Fruit fly (Drosophila melanogaster) whole organism, embryonic: ENCODE data around the gene CG4653.
A peak's percentile ranks its signal among the peaks of the same experiment; 100 is the strongest.

Experiments used
- Ada2b ChIP-seq: fragments of 200-800 bp; sonication (Bioruptor generic); IDR thresholded peaks from 2 replicates; pipeline ENCODE4 v1.3.6; 2022; ENCODE audit warnings: missing biosample characterization, missing genetic modification characterization
- Asciz ChIP-seq: fragments of 200-800 bp; sonication (Bioruptor generic); optimal IDR thresholded peaks from 2 replicates; lab custom pipeline; 2017; ENCODE audit warnings: missing biosample characterization, mild to moderate bottlenecking, missing genetic modification characterization, missing genetic modification reagents
- BtbVII ChIP-seq: fragments of 200-800 bp; sonication (Bioruptor generic); optimal IDR thresholded peaks from 3 replicates; lab custom pipeline; 2017; ENCODE audit warnings: missing biosample characterization, mild to moderate bottlenecking, missing genetic modification characterization
- CG10147 ChIP-seq: fragments of 200-800 bp; sonication (Bioruptor generic); optimal IDR thresholded peaks from 2 replicates; lab custom pipeline; 2019; ENCODE audit warnings: missing biosample characterization, mild to moderate bottlenecking, missing genetic modification characterization, moderate library complexity
- CG1024 ChIP-seq: fragments of 200-800 bp; sonication (Bioruptor generic); IDR thresholded peaks from 2 replicates; pipeline ENCODE4 v1.3.6; 2022; ENCODE audit warnings: missing biosample characterization, missing genetic modification characterization
- CG10431 ChIP-seq: fragments of 200-800 bp; sonication (Bioruptor generic); optimal IDR thresholded peaks from 3 replicates; lab custom pipeline; 2018; ENCODE audit warnings: missing biosample characterization, mild to moderate bottlenecking, missing genetic modification characterization
- CG11247 ChIP-seq: fragments of 200-800 bp; sonication (Bioruptor generic); IDR thresholded peaks from 2 replicates; pipeline ENCODE4 v1.3.6; 2022; ENCODE audit warnings: missing biosample characterization, missing genetic modification characterization
- CG12391 ChIP-seq: fragments of 200-800 bp; sonication (Bioruptor generic); optimal IDR thresholded peaks from 3 replicates; lab custom pipeline; 2018; ENCODE audit warnings: missing biosample characterization, mild to moderate bottlenecking, missing genetic modification characterization, moderate library complexity
- CG13624 ChIP-seq: fragments of 200-800 bp; sonication (Bioruptor generic); optimal IDR thresholded peaks from 2 replicates; lab custom pipeline; 2016; ENCODE audit warnings: missing biosample characterization, missing genetic modification characterization
- CG16813 ChIP-seq: fragments of 200-800 bp; sonication (Bioruptor generic); IDR thresholded peaks from 3 replicates; pipeline ENCODE4 v1.3.6; 2022; ENCODE audit warnings: missing biosample characterization, missing genetic modification characterization; ENCODE audit not compliant: partially characterized antibody
- CG17361 ChIP-seq: fragments of 200-800 bp; sonication (Bioruptor generic); IDR thresholded peaks from 3 replicates; pipeline ENCODE4 v1.3.6; 2022; ENCODE audit warnings: missing biosample characterization, missing genetic modification characterization
- CG1832 ChIP-seq: fragments of 200-800 bp; sonication (Bioruptor generic); optimal IDR thresholded peaks from 2 replicates; lab custom pipeline; 2017; ENCODE audit warnings: missing biosample characterization, mild to moderate bottlenecking, missing genetic modification characterization, inconsistent platforms
- CG30431 ChIP-seq: fragments of 200-800 bp; sonication (Bioruptor generic); optimal IDR thresholded peaks from 2 replicates; lab custom pipeline; 2017; ENCODE audit warnings: missing biosample characterization, missing genetic modification characterization
- CG31224 ChIP-seq: fragments of 200-800 bp; sonication (Bioruptor generic); IDR thresholded peaks from 2 replicates; pipeline ENCODE4 v1.3.6; 2022; ENCODE audit warnings: missing biosample characterization, missing genetic modification characterization
- CG31365 ChIP-seq: fragments of 200-800 bp; sonication (Bioruptor generic); optimal IDR thresholded peaks from 2 replicates; lab custom pipeline; 2018; ENCODE audit warnings: missing biosample characterization, mild to moderate bottlenecking, missing genetic modification characterization
- CG3281 ChIP-seq: fragments of 200-800 bp; sonication (Bioruptor generic); optimal IDR thresholded peaks from 3 replicates; lab custom pipeline; 2017; ENCODE audit warnings: missing biosample characterization, mild to moderate bottlenecking, missing genetic modification characterization
- CG3726 ChIP-seq: fragments of 200-800 bp; sonication (Bioruptor generic); IDR thresholded peaks from 3 replicates; pipeline ENCODE4, ENCODE4 v1.3.6; 2022; ENCODE audit warnings: missing biosample characterization, missing genetic modification characterization
- CG5953 ChIP-seq: fragments of 200-800 bp; sonication (Bioruptor generic); IDR thresholded peaks from 2 replicates; pipeline ENCODE4 v1.3.6; 2022; ENCODE audit warnings: missing biosample characterization, missing genetic modification characterization
- CG6683 ChIP-seq: fragments of 200-800 bp; sonication (Bioruptor generic); optimal IDR thresholded peaks from 2 replicates; lab custom pipeline; 2017; ENCODE audit warnings: missing biosample characterization, mild to moderate bottlenecking, missing genetic modification characterization, missing genetic modification reagents
- CG6765 ChIP-seq: fragments of 200-800 bp; sonication (Bioruptor generic); optimal IDR thresholded peaks from 3 replicates; lab custom pipeline; 2017; ENCODE audit warnings: missing biosample characterization, mild to moderate bottlenecking, missing genetic modification characterization
- CG8388 ChIP-seq: fragments of 200-800 bp; sonication (Bioruptor generic); optimal IDR thresholded peaks from 2 replicates; lab custom pipeline; 2019; ENCODE audit warnings: missing biosample characterization, mild to moderate bottlenecking, missing genetic modification characterization, moderate library complexity
- CG9437 ChIP-seq: fragments of 200-800 bp; sonication (Bioruptor generic); optimal IDR thresholded peaks from 2 replicates; lab custom pipeline; 2018; ENCODE audit warnings: missing biosample characterization, mild to moderate bottlenecking, missing genetic modification characterization
- CoRest ChIP-seq: fragments of 200-800 bp; sonication (Bioruptor generic); optimal IDR thresholded peaks from 3 replicates; lab custom pipeline; 2018; ENCODE audit warnings: missing biosample characterization, mild to moderate bottlenecking, missing genetic modification characterization, moderate library complexity
- Dfd ChIP-seq, 2 experiments: fragments of >200 bp; optimal IDR thresholded peaks; 2 replicates each; lab custom pipeline; 2017; ENCODE audit warnings: missing biosample characterization in 2 of 2, missing genetic modification characterization in 2 of 2
- ERR ChIP-seq: fragments of 200-800 bp; sonication (Bioruptor generic); optimal IDR thresholded peaks from 2 replicates; lab custom pipeline; 2016; ENCODE audit warnings: missing biosample characterization, missing genetic modification characterization
- GATAe ChIP-seq: fragments of 200-800 bp; sonication (Bioruptor generic); conservative IDR thresholded peaks from 2 replicates; pipeline ENCODE4 v1.3.6; 2022; ENCODE audit warnings: missing biosample characterization, missing genetic modification characterization
- H15 ChIP-seq: fragments of 200-800 bp; sonication (Bioruptor generic); IDR thresholded peaks from 3 replicates; pipeline ENCODE4 v1.3.6; 2022; ENCODE audit warnings: missing biosample characterization, missing genetic modification characterization
- Hmx ChIP-seq: fragments of 200-800 bp; sonication (Bioruptor generic); optimal IDR thresholded peaks from 2 replicates; lab custom pipeline; 2016; ENCODE audit warnings: missing biosample characterization, missing genetic modification characterization
- Kr ChIP-seq: fragments of 200-800 bp; sonication (Bioruptor generic); optimal IDR thresholded peaks from 2 replicates; lab custom pipeline; 2017; ENCODE audit warnings: missing biosample characterization, mild to moderate bottlenecking, missing genetic modification characterization
- NC2β ChIP-seq: fragments of 200-800 bp; sonication (Bioruptor generic); optimal IDR thresholded peaks from 2 replicates; lab custom pipeline; 2016; ENCODE audit warnings: missing biosample characterization, missing genetic modification characterization
- Oli ChIP-seq: fragments of 200-800 bp; sonication (Bioruptor generic); optimal IDR thresholded peaks from 2 replicates; lab custom pipeline; 2018; ENCODE audit warnings: missing biosample characterization, mild to moderate bottlenecking, missing genetic modification characterization, moderate library complexity
- Sox100B ChIP-seq: fragments of 200-800 bp; sonication (Bioruptor generic); optimal IDR thresholded peaks from 3 replicates; lab custom pipeline; 2018; ENCODE audit warnings: missing biosample characterization, mild to moderate bottlenecking, missing genetic modification characterization
- ase ChIP-seq: fragments of 200-800 bp; sonication (Bioruptor generic); IDR thresholded peaks from 3 replicates; pipeline ENCODE4 v1.3.6; 2022; ENCODE audit warnings: missing biosample characterization, missing genetic modification characterization
- ato ChIP-seq: fragments of 200-800 bp; sonication (Bioruptor generic); IDR thresholded peaks from 2 replicates; pipeline ENCODE4 v1.3.6; 2022; ENCODE audit warnings: missing biosample characterization, missing genetic modification characterization; ENCODE audit not compliant: partially characterized antibody
- bab2 ChIP-seq: fragments of 200-800 bp; sonication (Bioruptor generic); optimal IDR thresholded peaks from 2 replicates; lab custom pipeline; 2016; ENCODE audit warnings: missing biosample characterization, missing genetic modification characterization
- cas ChIP-seq: fragments of 200-800 bp; sonication (Bioruptor generic); IDR thresholded peaks from 2 replicates; pipeline ENCODE4 v1.3.6; 2022; ENCODE audit warnings: missing biosample characterization, missing genetic modification characterization
- ci ChIP-seq: fragments of 200-800 bp; sonication (Bioruptor generic); IDR thresholded peaks from 3 replicates; pipeline ENCODE4 v1.3.6; 2022; ENCODE audit warnings: missing biosample characterization, missing genetic modification characterization
- dm ChIP-seq: fragments of 200-800 bp; sonication (Bioruptor generic); optimal IDR thresholded peaks from 3 replicates; lab custom pipeline; 2016; ENCODE audit warnings: missing biosample characterization, missing genetic modification characterization
- exex ChIP-seq: fragments of 200-800 bp; sonication (Bioruptor generic); optimal IDR thresholded peaks from 4 replicates; lab custom pipeline; 2018; ENCODE audit warnings: missing biosample characterization, mild to moderate bottlenecking, missing genetic modification characterization, moderate library complexity
- gce ChIP-seq: fragments of 200-800 bp; sonication (Bioruptor generic); IDR thresholded peaks from 3 replicates; pipeline ENCODE4 v1.3.6; 2022; ENCODE audit warnings: missing biosample characterization, missing genetic modification characterization
- ham ChIP-seq: fragments of 200-800 bp; sonication (Bioruptor generic); IDR thresholded peaks from 2 replicates; pipeline ENCODE4 v1.3.6; 2022; ENCODE audit warnings: missing biosample characterization, missing genetic modification characterization
- inv ChIP-seq: fragments of 200-800 bp; sonication (Bioruptor generic); IDR thresholded peaks from 2 replicates; pipeline ENCODE4 v1.3.6; 2022; ENCODE audit warnings: missing biosample characterization, missing genetic modification characterization; ENCODE audit not compliant: partially characterized antibody
- nmo ChIP-seq: fragments of 200-800 bp; sonication (Bioruptor generic); optimal IDR thresholded peaks from 2 replicates; lab custom pipeline; 2018; ENCODE audit warnings: missing biosample characterization, mild to moderate bottlenecking, missing genetic modification characterization, moderate library complexity
- pnt ChIP-seq: fragments of 200-800 bp; sonication (Bioruptor generic); optimal IDR thresholded peaks from 3 replicates; lab custom pipeline; 2016; ENCODE audit warnings: missing biosample characterization, missing genetic modification characterization
- run ChIP-seq: fragments of 200-800 bp; sonication (Bioruptor generic); optimal IDR thresholded peaks from 3 replicates; lab custom pipeline; 2018; ENCODE audit warnings: missing biosample characterization, mild to moderate bottlenecking, missing genetic modification characterization
- scrt ChIP-seq: fragments of 200-800 bp; sonication (Bioruptor generic); optimal IDR thresholded peaks from 2 replicates; lab custom pipeline; 2018; ENCODE audit warnings: missing biosample characterization, mild to moderate bottlenecking, missing genetic modification characterization, moderate library complexity
- so ChIP-seq: fragments of 200-800 bp; sonication (Bioruptor generic); IDR thresholded peaks from 3 replicates; pipeline ENCODE4 v1.3.6; 2022; ENCODE audit warnings: missing biosample characterization, missing genetic modification characterization
- sr ChIP-seq: fragments of 200-800 bp; sonication (Bioruptor generic); IDR thresholded peaks from 3 replicates; pipeline ENCODE4 v1.3.6; 2022; ENCODE audit warnings: missing biosample characterization, missing genetic modification characterization
- ttk ChIP-seq: fragments of 200-800 bp; sonication (Bioruptor generic); IDR thresholded peaks from 2 replicates; pipeline ENCODE4 v2.1.2; 2022; ENCODE audit warnings: missing biosample characterization, missing genetic modification characterization
- usp ChIP-seq: fragments of >200 bp; optimal IDR thresholded peaks from 2 replicates; lab custom pipeline; 2017; ENCODE audit warnings: missing biosample characterization, missing genetic modification characterization
- yki ChIP-seq: fragments of >200 bp; optimal IDR thresholded peaks from 3 replicates; lab custom pipeline; 2018
- zen2 ChIP-seq: fragments of 200-800 bp; sonication (Bioruptor generic); IDR thresholded peaks from 3 replicates; pipeline ENCODE4 v1.3.6; 2022; ENCODE audit warnings: missing biosample characterization, missing genetic modification characterization; ENCODE audit not compliant: partially characterized antibody

Gene CG4653

DNA sequence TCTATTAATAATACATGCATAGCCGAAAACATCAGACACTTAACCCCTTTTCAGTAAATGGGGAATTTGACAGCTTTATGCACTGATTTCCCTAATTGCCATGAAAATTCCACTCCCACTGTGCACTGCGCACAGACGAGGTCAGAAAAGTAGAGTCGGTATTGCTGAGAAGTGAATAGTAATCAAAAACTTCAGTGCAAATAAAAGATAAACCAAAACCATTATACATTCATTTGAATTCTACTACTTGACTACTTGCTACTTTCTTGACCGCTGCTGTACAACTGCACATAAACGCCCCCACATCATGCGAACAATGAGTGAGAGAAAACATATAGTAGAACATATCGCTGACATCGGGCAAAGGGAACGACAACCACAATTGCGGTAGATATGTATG lies 12.4 kb upstream of the CG4653 start (continued):
- TF ChIP-seq nmo (peak; percentile 88), CG8388 (GFP tag; lab: Kevin White, UChicago) (peak; percentile 90), ttk (peak; percentile 90), ERR (GFP tag; lab: Kevin White, UChicago) (peak; percentile 61), Hmx (no peak), BtbVII (GFP tag; lab: Kevin White, UChicago) (peak; percentile 43), Sox100B (GFP tag; lab: Kevin White, UChicago) (peak; percentile 80), CG12391 (tag; lab: Kevin White, UChicago) (peak; percentile 87), CG9437 (GFP tag; lab: Kevin White, UChicago) (peak; percentile 61), usp (GFP tag; lab: Kevin White, UChicago) (no peak), cas (GFP tag; lab: Robert Waterston, UW) (0 out of 2 replicates have a peak, but pooled peaks have one; percentile 50), ci (GFP tag; lab: Robert Waterston, UW) (peak; percentile 97), NC2β (GFP tag; lab: Kevin White, UChicago) (peak; percentile 85), CG1024 (GFP tag; lab: Robert Waterston, UW) (peak; percentile 87), pnt (GFP tag; lab: Kevin White, UChicago) (peak; percentile 88), Ada2b (GFP tag; lab: Robert Waterston, UW) (peak; percentile 89), CoRest (peak; percentile 86), scrt (GFP tag; lab: Kevin White, UChicago) (peak; percentile 39), CG6765 (GFP tag; lab: Kevin White, UChicago) (no peak), CG5953 (GFP tag; lab: Robert Waterston, UW) (peak; percentile 82), CG11247 (GFP tag; lab: Robert Waterston, UW) (peak; percentile 76), CG13624 (GFP tag; lab: Kevin White, UChicago) (peak; percentile 63), CG1832 (no peak), CG3281 (GFP tag; lab: Kevin White, UChicago) (peak; percentile 52), dm (peak; percentile 36), CG10147 (peak; percentile 67), CG17361 (GFP tag; lab: Robert Waterston, UW) (peak; percentile 85), Kr (no peak), Asciz (GFP tag; lab: Kevin White, UChicago) (peak; percentile 82), GATAe (GFP tag; lab: Robert Waterston, UW) (no peak), CG10431 (peak; percentile 62), ase (GFP tag; lab: Robert Waterston, UW) (peak; percentile 79; the same call in 2 of the 3 replicates), so (GFP tag; lab: Robert Waterston, UW) (peak; percentile 86), run (tag; lab: Kevin White, UChicago) (peak; percentile 65), sr (GFP tag; lab: Robert Waterston, UW) (peak; percentile 92), Oli (tag; lab: Kevin White, UChicago) (peak; percentile 90), inv (GFP tag; lab: Robert Waterston, UW) (no peak), yki (lab: Kevin White, UChicago) (no peak), CG30431 (GFP tag; lab: Kevin White, UChicago) (peak; percentile 74), exex (tag; lab: Kevin White, UChicago) (no peak), Dfd (GFP tag; optimal IDR thresholded peaks at IDR 0.05; lab: Kevin White, UChicago) (no peak), ato (no peak), CG31224 (peak; percentile 55), CG16813 (GFP tag; lab: Robert Waterston, UW) (no peak), zen2 (GFP tag; lab: Robert Waterston, UW) (no peak), CG31365 (peak; percentile 61), gce (GFP tag; lab: Robert Waterston, UW) (peak; percentile 92), ham (GFP tag; lab: Robert Waterston, UW) (no peak), CG6683 (GFP tag; lab: Kevin White, UChicago) (peak; percentile 25), CG3726 (GFP tag; lab: Robert Waterston, UW) (peak; percentile 84), bab2 (peak; percentile 89), H15 (GFP tag; lab: Robert Waterston, UW) (peak; percentile 83)
